Fruit fly (Drosophila melanogaster): ENCODE measurements around the gene ATP7.

DNA sequence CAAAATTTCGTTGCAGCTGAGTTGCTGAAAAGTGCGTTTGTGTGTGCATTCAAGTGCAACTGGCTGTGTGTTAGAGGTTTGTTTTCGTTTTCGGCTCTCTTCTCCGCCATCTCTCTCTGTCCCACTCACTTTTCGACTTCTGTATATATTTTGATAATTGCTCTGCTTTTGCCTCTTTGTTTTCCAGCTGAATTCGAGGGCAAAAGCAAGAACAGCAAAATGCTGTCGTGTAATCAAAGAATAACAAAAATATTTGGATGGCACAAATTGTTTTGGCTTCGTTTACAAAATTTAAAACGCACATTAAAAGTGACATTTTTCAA is 36.1 kb upstream of the ATP7 start:
- TF ChIP-seq usp (GFP tag; optimal IDR thresholded peaks at IDR 0.05) (no peak), pan (optimal IDR thresholded peaks at IDR 0.05) (no peak)
